Fruit fly (Drosophila melanogaster): ENCODE measurements around the gene CG16953.

DNA sequence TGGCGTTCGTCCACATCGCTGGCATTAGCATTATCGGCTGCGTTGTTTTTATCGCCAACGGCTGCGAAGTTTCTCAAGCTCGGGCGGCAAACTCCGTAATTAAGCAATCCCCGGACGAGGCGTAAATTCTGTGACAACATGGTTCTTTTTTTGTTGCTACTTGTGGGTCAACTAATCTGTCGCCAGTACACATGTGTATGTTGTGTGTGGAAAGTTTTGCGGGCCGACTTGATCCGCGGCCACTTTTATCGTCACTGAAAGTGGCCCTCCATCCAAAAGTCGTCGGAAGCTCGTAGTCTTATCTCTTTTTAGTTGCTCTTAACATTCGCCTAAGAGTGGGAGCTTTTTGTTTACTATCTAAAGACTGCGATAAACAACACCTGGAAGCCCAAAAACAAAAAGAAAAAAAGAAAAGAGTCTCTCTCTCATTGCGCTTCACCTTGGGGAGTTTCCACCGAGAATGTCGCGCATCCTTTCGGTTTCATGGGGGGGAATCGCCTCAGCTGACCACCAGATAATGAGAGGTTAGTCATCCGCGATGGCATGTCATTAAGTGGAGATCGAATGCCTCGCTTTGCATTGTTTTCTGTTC, 21.7 kb downstream of the CG16953 start, which contains the start of gene CG10877:
- TF ChIP-seq CG8478 (optimal IDR thresholded peaks at IDR 0.05) (no peak), CTCF (optimal IDR thresholded peaks at IDR 0.05) (no peak)
